ENCODE assay signal across 5 worm cellular contexts in genomic region chrX:14753514-14754076, ce11.
TF ChIP-seq lines count a peak whose summit lies in the region.

Gene sucl-1, plus strand, starts transcription at chrX:14754026.

TF ChIP-seq in whole organism, L1 larva, 84 proteins besides CTCF, POLR2A, EP300 and RAD21 (continues in another document):
- TF ChIP-seq F16B12.6 (tag; optimal IDR thresholded peaks at IDR 0.05; lab: Kevin White, UChicago) (peak; percentile 52), ets-5 (GFP tag; IDR thresholded peaks at IDR 0.05; lab: Robert Waterston, UW) (no peak), pag-3 (tag; optimal IDR thresholded peaks at IDR 0.05; lab: Kevin White, UChicago; ENCODE audit: borderline replicate concordance, insufficient read depth) (peak; percentile 42), zip-4 (GFP tag; optimal IDR thresholded peaks at IDR 0.05; lab: Kevin White, UChicago) (no peak), ceh-8 (GFP tag; optimal IDR thresholded peaks at IDR 0.05; lab: Kevin White, UChicago) (peak; percentile 31), grh-1 (GFP tag; IDR thresholded peaks at IDR 0.05; lab: Robert Waterston, UW) (no peak), nhr-20 (tag; optimal IDR thresholded peaks at IDR 0.05; lab: Kevin White, UChicago) (peak; percentile 85), egl-13 (tag; optimal IDR thresholded peaks at IDR 0.05; lab: Kevin White, UChicago) (peak; percentile 36), nhr-76 (tag; optimal IDR thresholded peaks at IDR 0.05; lab: Kevin White, UChicago) (no peak), skn-1 (tag; optimal IDR thresholded peaks at IDR 0.05; lab: Kevin White, UChicago) (peak; percentile 55), nhr-28 (tag; optimal IDR thresholded peaks at IDR 0.05; lab: Kevin White, UChicago) (no peak), pqm-1 (tag; optimal IDR thresholded peaks at IDR 0.05; lab: Kevin White, UChicago) (no peak), ama-1 (optimal IDR thresholded peaks at IDR 0.05; lab: Kevin White, UChicago) (no peak), ceh-90 (tag; optimal IDR thresholded peaks at IDR 0.05; lab: Kevin White, UChicago) (no peak), hlh-4 (tag; optimal IDR thresholded peaks at IDR 0.05; lab: Kevin White, UChicago) (no peak), ceh-82 (tag; optimal IDR thresholded peaks at IDR 0.05; lab: Kevin White, UChicago) (peak; percentile 62 to 94 (median 69)), blmp-1 (tag; optimal IDR thresholded peaks at IDR 0.05; lab: Kevin White, UChicago) (peak; percentile 60), aha-1 (tag; optimal IDR thresholded peaks at IDR 0.05; lab: Kevin White, UChicago) (no peak), elt-2 (tag; optimal IDR thresholded peaks at IDR 0.05; lab: Kevin White, UChicago) (peak; percentile 54)

TF ChIP-seq in whole organism, L3 larva, 47 proteins besides CTCF, POLR2A, EP300 and RAD21 (continues in another document):
- TF ChIP-seq pqm-1 (tag; optimal IDR thresholded peaks at IDR 0.05; lab: Kevin White, UChicago) (peak; percentile 79), ztf-4 (tag; optimal IDR thresholded peaks at IDR 0.05; lab: Kevin White, UChicago) (peak; percentile 53), mdl-1 (tag; optimal IDR thresholded peaks at IDR 0.05; lab: Kevin White, UChicago) (peak; percentile 77), egl-27 (tag; optimal IDR thresholded peaks at IDR 0.05; lab: Kevin White, UChicago) (peak; percentile 36), unc-62 (GFP tag; optimal IDR thresholded peaks at IDR 0.05; lab: Kevin White, UChicago) (peak; percentile 28), ZK546.5 (tag; optimal IDR thresholded peaks at IDR 0.05; lab: Kevin White, UChicago) (no peak), aly-2 (tag; optimal IDR thresholded peaks at IDR 0.05; lab: Kevin White, UChicago) (no peak), lsy-12 (tag; optimal IDR thresholded peaks at IDR 0.05; lab: Kevin White, UChicago) (peak; percentile 32), ceh-28 (tag; optimal IDR thresholded peaks at IDR 0.05; lab: Kevin White, UChicago) (peak; percentile 39), nhr-237 (tag; optimal IDR thresholded peaks at IDR 0.05; lab: Kevin White, UChicago) (no peak), hmg-11 (tag; optimal IDR thresholded peaks at IDR 0.05; lab: Kevin White, UChicago) (peak; percentile 97), zag-1 (tag; optimal IDR thresholded peaks at IDR 0.05; lab: Kevin White, UChicago) (no peak), lin-39 (tag; optimal IDR thresholded peaks at IDR 0.05; lab: Kevin White, UChicago) (peak; percentile 93), jun-1 (tag; optimal IDR thresholded peaks at IDR 0.05; lab: Kevin White, UChicago) (peak; percentile 76), nhr-43 (tag; optimal IDR thresholded peaks at IDR 0.05; lab: Kevin White, UChicago; ENCODE audit: poor library complexity, severe bottlenecking) (peak; percentile 46), eor-1 (tag; optimal IDR thresholded peaks at IDR 0.05; lab: Kevin White, UChicago) (no peak), elt-2 (tag; optimal IDR thresholded peaks at IDR 0.05; lab: Kevin White, UChicago) (peak; percentile 80), ztf-11 (tag; optimal IDR thresholded peaks at IDR 0.05; lab: Kevin White, UChicago) (no peak), ceh-82 (tag; optimal IDR thresholded peaks at IDR 0.05; lab: Kevin White, UChicago) (no peak)

TF ChIP-seq in whole organism, early embryonic, 17 proteins besides CTCF, POLR2A, EP300 and RAD21:
- TF ChIP-seq ceh-36 (tag; optimal IDR thresholded peaks at IDR 0.05; lab: Kevin White, UChicago) (no peak), aly-1 (tag; optimal IDR thresholded peaks at IDR 0.05; lab: Kevin White, UChicago) (no peak), ceh-13 (GFP tag; optimal IDR thresholded peaks at IDR 0.05; lab: Kevin White, UChicago) (no peak), scrt-1 (GFP tag; IDR thresholded peaks at IDR 0.05; lab: Robert Waterston, UW) (no peak), hmbx-1 (tag; optimal IDR thresholded peaks at IDR 0.05; lab: Kevin White, UChicago) (no peak), pes-1 (GFP tag; IDR thresholded peaks at IDR 0.05; lab: Robert Waterston, UW) (no peak), F13C5.2 (tag; optimal IDR thresholded peaks at IDR 0.05; lab: Kevin White, UChicago) (peak; percentile 67), sea-1 (GFP tag; conservative IDR thresholded peaks at IDR 0.05; lab: Robert Waterston, UW) (peak; percentile 54; the same call in 1 of the 2 replicates), hmg-4 (GFP tag; optimal IDR thresholded peaks at IDR 0.05; lab: Kevin White, UChicago) (peak; percentile 83)

TF ChIP-seq in whole organism, midembryonic, 9 proteins besides CTCF, POLR2A, EP300 and RAD21:
- TF ChIP-seq med-1 (GFP tag; optimal IDR thresholded peaks at IDR 0.05; lab: Kevin White, UChicago; ENCODE audit: insufficient read depth) (no peak), ztf-23 (GFP tag; IDR thresholded peaks at IDR 0.05; lab: Robert Waterston, UW) (peak; percentile 67; the same call in 1 of the 2 replicates), tab-1 (GFP tag; IDR thresholded peaks at IDR 0.05; lab: Robert Waterston, UW) (0 out of 2 replicates have a peak, but pooled peaks have one; percentile 67), cog-1 (tag; optimal IDR thresholded peaks at IDR 0.05; lab: Kevin White, UChicago) (peak; percentile 80)

TF ChIP-seq in whole organism, young adult, 124 proteins besides CTCF, POLR2A, EP300 and RAD21 (continues in another document):
- no peak for TF ChIP-seq ceh-100 (GFP tag; IDR thresholded peaks at IDR 0.05; lab: Robert Waterston, UW)
- TF ChIP-seq nfya-2 (GFP tag; IDR thresholded peaks at IDR 0.05; lab: Robert Waterston, UW) = no peak
- peak; percentile 86 for TF ChIP-seq ets-4 (GFP tag; optimal IDR thresholded peaks at IDR 0.05; lab: Kevin White, UChicago)
- TF ChIP-seq tbp1 (GFP tag; optimal IDR thresholded peaks at IDR 0.05; lab: Kevin White, UChicago) = peak; percentile 56
- TF ChIP-seq Y53F4B.3 (GFP tag; IDR thresholded peaks at IDR 0.05; lab: Robert Waterston, UW) = no peak
- no peak for TF ChIP-seq F57A8.1 (GFP tag; optimal IDR thresholded peaks at IDR 0.05; lab: Kevin White, UChicago)
- TF ChIP-seq gei-17 (GFP tag; optimal IDR thresholded peaks at IDR 0.05; lab: Kevin White, UChicago) = peak; percentile 30
- TF ChIP-seq ztf-3 (GFP tag; optimal IDR thresholded peaks at IDR 0.05; lab: Kevin White, UChicago) = no peak
- peak; percentile 55; the same call in 1 of the 2 replicates for TF ChIP-seq cebp-1 (GFP tag; IDR thresholded peaks at IDR 0.05; lab: Robert Waterston, UW)
- TF ChIP-seq cebp-1 (tag; optimal IDR thresholded peaks at IDR 0.05; lab: Kevin White, UChicago) = peak; percentile 86
- TF ChIP-seq Y56A3A.18 (GFP tag; IDR thresholded peaks at IDR 0.05; lab: Robert Waterston, UW) = no peak
- peak; percentile 70 for TF ChIP-seq chd-7 (tag; optimal IDR thresholded peaks at IDR 0.05; lab: Kevin White, UChicago)
- TF ChIP-seq bed-2 (GFP tag; IDR thresholded peaks at IDR 0.05; lab: Robert Waterston, UW) = no peak
- no peak for TF ChIP-seq efl-1 (GFP tag; optimal IDR thresholded peaks at IDR 0.05; lab: Kevin White, UChicago)
- TF ChIP-seq pha-4 (tag; optimal IDR thresholded peaks at IDR 0.05; lab: Kevin White, UChicago) = no peak
- TF ChIP-seq egl-18 (GFP tag; IDR thresholded peaks at IDR 0.05; lab: Robert Waterston, UW) = no peak
- TF ChIP-seq attf-5 (GFP tag; optimal IDR thresholded peaks at IDR 0.05; lab: Kevin White, UChicago) = peak; percentile 89
- no peak for TF ChIP-seq mes-4 (tag; optimal IDR thresholded peaks at IDR 0.05; lab: Kevin White, UChicago)
- no peak for TF ChIP-seq fkh-3 (tag; optimal IDR thresholded peaks at IDR 0.05; lab: Kevin White, UChicago)
- TF ChIP-seq unc-130 (GFP tag; optimal IDR thresholded peaks at IDR 0.05; lab: Kevin White, UChicago) = no peak
- no peak for TF ChIP-seq bed-1 (GFP tag; IDR thresholded peaks at IDR 0.05; lab: Robert Waterston, UW)
- peak; percentile 77 for TF ChIP-seq F23B12.7 (tag; optimal IDR thresholded peaks at IDR 0.05; lab: Kevin White, UChicago; ENCODE audit: insufficient read depth)
- TF ChIP-seq dpl-1 (GFP tag; optimal IDR thresholded peaks at IDR 0.05; lab: Kevin White, UChicago) = no peak
- TF ChIP-seq ekl-4 (GFP tag; IDR thresholded peaks at IDR 0.05; lab: Robert Waterston, UW) = no peak
- 0 out of 2 replicates have a peak, but pooled peaks have one; percentile 55 for TF ChIP-seq K11D2.4 (GFP tag; IDR thresholded peaks at IDR 0.05; lab: Robert Waterston, UW)
- TF ChIP-seq B0261.1 (tag; optimal IDR thresholded peaks at IDR 0.05; lab: Kevin White, UChicago) = no peak
- no peak for TF ChIP-seq C17E4.6 (GFP tag; IDR thresholded peaks at IDR 0.05; lab: Robert Waterston, UW)
- no peak for TF ChIP-seq lsl-1 (GFP tag; optimal IDR thresholded peaks at IDR 0.05; lab: Kevin White, UChicago)
- TF ChIP-seq zfh-2 (GFP tag; conservative IDR thresholded peaks at IDR 0.05; lab: Robert Waterston, UW) = peak; percentile 97
- TF ChIP-seq Y53G8AR.9 (GFP tag; conservative IDR thresholded peaks at IDR 0.05; lab: Robert Waterston, UW) = 0 out of 2 replicates have a peak, but pooled peaks have one; percentile 37
- no peak for TF ChIP-seq nfya-1 (tag; optimal IDR thresholded peaks at IDR 0.05; lab: Kevin White, UChicago; ENCODE audit: borderline replicate concordance, insufficient read depth)
- TF ChIP-seq nhr-179 (tag; optimal IDR thresholded peaks at IDR 0.05; lab: Kevin White, UChicago) = no peak
- no peak for TF ChIP-seq ztf-6 (GFP tag; IDR thresholded peaks at IDR 0.05; lab: Robert Waterston, UW)
- no peak for TF ChIP-seq madf-8 (GFP tag; conservative IDR thresholded peaks at IDR 0.05; lab: Robert Waterston, UW)
- TF ChIP-seq sea-2 (GFP tag; IDR thresholded peaks at IDR 0.05; lab: Robert Waterston, UW) = no peak
- no peak for TF ChIP-seq athp-1 (tag; optimal IDR thresholded peaks at IDR 0.05; lab: Kevin White, UChicago)
- peak; percentile 88 for TF ChIP-seq ztf-18 (tag; optimal IDR thresholded peaks at IDR 0.05; lab: Kevin White, UChicago)
- TF ChIP-seq lag-1 (GFP tag; IDR thresholded peaks at IDR 0.05; lab: Robert Waterston, UW) = no peak
- no peak for TF ChIP-seq mel-28 (tag; optimal IDR thresholded peaks at IDR 0.05; lab: Kevin White, UChicago; ENCODE audit: borderline replicate concordance)
- TF ChIP-seq hmg-20 (GFP tag; IDR thresholded peaks at IDR 0.05; lab: Robert Waterston, UW) = no peak
- TF ChIP-seq snpc-3.4 (tag; optimal IDR thresholded peaks at IDR 0.05; lab: Kevin White, UChicago) = no peak
- peak; percentile 54; the same call in 1 of the 2 replicates for TF ChIP-seq pbrm-1 (GFP tag; IDR thresholded peaks at IDR 0.05; lab: Robert Waterston, UW)
- TF ChIP-seq zim-3 (tag; optimal IDR thresholded peaks at IDR 0.05; lab: Kevin White, UChicago) = no peak
- peak; percentile 59 for TF ChIP-seq madf-10 (tag; optimal IDR thresholded peaks at IDR 0.05; lab: Kevin White, UChicago)
- TF ChIP-seq ccch-3 (GFP tag; optimal IDR thresholded peaks at IDR 0.05; lab: Kevin White, UChicago) = no peak
- no peak for TF ChIP-seq F52B5.7 (tag; optimal IDR thresholded peaks at IDR 0.05; lab: Kevin White, UChicago)
- no peak for TF ChIP-seq D2030.7 (GFP tag; IDR thresholded peaks at IDR 0.05; lab: Robert Waterston, UW)

Comparison
In these comparisons a context has a peak if more than half of its experiments do, and no peak if none do; other contexts are left out.
1. Of the 8 proteins assayed by ChIP-seq in both whole organism, young adult and whole organism, L1 larva: peak only in whole organism, young adult: none; only in whole organism, L1 larva: dpl-1, efl-1 and unc-130; in both: nhr-90 and snpc-4; in neither: 1; mixed calls (peak in some experiments, not most) for 2.